Worm (Caenorhabditis elegans) whole organism, L4/young adult: ENCODE results near the gene C01F6.14.

Experiments
- W03F9.2 ChIP-seq: fragments of 150-350 bp; optimal IDR thresholded peaks from 2 replicates; lab custom pipeline; 2014; ENCODE audit warnings: missing biosample characterization, missing genetic modification characterization
- dao-5 ChIP-seq: sonication (generic microtip); optimal IDR thresholded peaks from 2 replicates; lab custom pipeline; 2016; ENCODE audit warnings: missing genotype, missing genetic modification characterization, moderate library complexity, missing compliant biosample characterization
- him-1 ChIP-seq: sonication (generic microtip); optimal IDR thresholded peaks from 2 replicates; lab custom pipeline; 2016; ENCODE audit warnings: missing genotype, missing genetic modification reagents, missing genetic modification characterization, missing compliant biosample characterization

DNA sequence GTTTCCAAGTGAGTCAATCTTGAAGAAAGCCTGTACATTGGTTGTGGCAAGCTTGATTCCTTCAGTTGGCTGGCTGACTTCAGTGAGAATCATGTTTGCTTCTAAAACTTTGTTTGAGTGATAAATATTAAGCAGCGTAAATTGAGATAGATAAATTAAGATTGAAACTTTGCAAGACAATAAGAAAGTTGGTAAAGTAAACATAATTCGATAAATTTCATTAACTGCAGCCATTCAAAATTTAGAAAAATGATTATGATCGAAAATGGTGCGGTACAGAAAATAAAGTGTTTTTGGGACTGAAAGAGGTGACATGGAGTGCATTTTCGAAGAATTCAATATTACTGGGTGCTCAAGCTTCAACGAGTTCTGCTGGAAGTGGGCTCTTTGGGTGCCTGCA lies 8.4 kb downstream of the C01F6.14 start, which contains the start of gene icln-1:
- TF ChIP-seq dao-5 (tag; lab: Kevin White, UChicago) (no peak), him-1 (no peak), W03F9.2 (tag; lab: Kevin White, UChicago) (no peak)
